Fruit fly (Drosophila melanogaster) whole organism, embryonic: Measurements from ENCODE around the gene MsrA.

Experiments used
- Atf-2 ChIP-seq: fragments of 200-800 bp; sonication (Bioruptor generic); optimal IDR thresholded peaks from 2 replicates; lab custom pipeline; 2016; ENCODE audit warnings: missing biosample characterization, missing genetic modification characterization
- Bgb ChIP-seq: fragments of 200-800 bp; sonication (Bioruptor generic); IDR thresholded peaks from 2 replicates; pipeline ENCODE4 v1.3.6; 2022; ENCODE audit warnings: missing biosample characterization, missing genetic modification characterization; ENCODE audit not compliant: partially characterized antibody
- Bteb2 ChIP-seq: fragments of 200-800 bp; sonication (Bioruptor generic); optimal IDR thresholded peaks from 2 replicates; lab custom pipeline; 2016; ENCODE audit warnings: missing biosample characterization, missing genetic modification characterization
- CG10147 ChIP-seq: fragments of 200-800 bp; sonication (Bioruptor generic); optimal IDR thresholded peaks from 2 replicates; lab custom pipeline; 2019; ENCODE audit warnings: missing biosample characterization, mild to moderate bottlenecking, missing genetic modification characterization, moderate library complexity
- CG10209 ChIP-seq: fragments of 200-800 bp; sonication (Bioruptor generic); optimal IDR thresholded peaks from 3 replicates; lab custom pipeline; 2017; ENCODE audit warnings: missing biosample characterization, mild to moderate bottlenecking, missing genetic modification characterization, missing genetic modification reagents
- CG10267 ChIP-seq: fragments of 200-800 bp; sonication (Bioruptor generic); optimal IDR thresholded peaks from 2 replicates; lab custom pipeline; 2018; ENCODE audit warnings: missing biosample characterization, mild to moderate bottlenecking, missing genetic modification characterization, moderate library complexity
- CG10366 ChIP-seq: fragments of 200-800 bp; sonication (Bioruptor generic); IDR thresholded peaks from 2 replicates; pipeline ENCODE4 v1.3.6; 2022; ENCODE audit warnings: missing biosample characterization, missing genetic modification characterization
- CG10543 ChIP-seq: fragments of 200-800 bp; sonication (Bioruptor generic); optimal IDR thresholded peaks from 3 replicates; lab custom pipeline; 2017; ENCODE audit warnings: missing biosample characterization, mild to moderate bottlenecking, missing genetic modification characterization, moderate library complexity
- CG10654 ChIP-seq: fragments of 200-800 bp; sonication (Bioruptor generic); optimal IDR thresholded peaks from 2 replicates; lab custom pipeline; 2016; ENCODE audit warnings: missing biosample characterization, missing genetic modification characterization
- CG11696 ChIP-seq: fragments of 200-800 bp; sonication (Bioruptor generic); IDR thresholded peaks from 2 replicates; pipeline ENCODE4 v1.3.6; 2022; ENCODE audit warnings: missing biosample characterization, missing genetic modification characterization
- CG13296 ChIP-seq: fragments of 200-800 bp; sonication (Bioruptor generic); optimal IDR thresholded peaks from 3 replicates; lab custom pipeline; 2018; ENCODE audit warnings: missing biosample characterization, mild to moderate bottlenecking, missing genetic modification characterization
- CG15073 ChIP-seq: fragments of 200-800 bp; sonication (Bioruptor generic); optimal IDR thresholded peaks from 2 replicates; lab custom pipeline; 2016; ENCODE audit warnings: missing biosample characterization, missing genetic modification characterization
- CG1529 ChIP-seq: fragments of 200-800 bp; sonication (Bioruptor generic); optimal IDR thresholded peaks from 3 replicates; lab custom pipeline; 2018; ENCODE audit warnings: missing biosample characterization, missing genetic modification characterization
- CG1603 ChIP-seq: fragments of 200-800 bp; sonication (Bioruptor generic); optimal IDR thresholded peaks from 2 replicates; lab custom pipeline; 2019; ENCODE audit warnings: missing biosample characterization, mild to moderate bottlenecking, missing genetic modification characterization, moderate library complexity
- CG18262 ChIP-seq: fragments of 200-800 bp; optimal IDR thresholded peaks from 3 replicates; lab custom pipeline; 2019; ENCODE audit warnings: missing biosample characterization, mild to moderate bottlenecking, missing genetic modification characterization, moderate library complexity
- CG18599 ChIP-seq: fragments of 200-800 bp; sonication (Bioruptor generic); optimal IDR thresholded peaks from 3 replicates; lab custom pipeline; 2017; ENCODE audit warnings: missing biosample characterization, missing genetic modification characterization, mild to moderate bottlenecking, moderate library complexity, missing genetic modification reagents
- CG3407 ChIP-seq: fragments of 200-800 bp; sonication (Bioruptor generic); optimal IDR thresholded peaks from 2 replicates; lab custom pipeline; 2018; ENCODE audit warnings: missing biosample characterization, mild to moderate bottlenecking, missing genetic modification characterization
- CG34422 ChIP-seq: fragments of 200-800 bp; sonication (Bioruptor generic); IDR thresholded peaks from 3 replicates; pipeline ENCODE4 v1.3.6; 2022; ENCODE audit warnings: missing biosample characterization, missing genetic modification characterization
- CG3838 ChIP-seq: fragments of 200-800 bp; sonication (Bioruptor generic); optimal IDR thresholded peaks from 3 replicates; lab custom pipeline; 2016; ENCODE audit warnings: missing biosample characterization, missing genetic modification characterization
- CG43689 ChIP-seq: fragments of 200-800 bp; sonication (Bioruptor generic); IDR thresholded peaks from 2 replicates; pipeline ENCODE4 v1.3.6; 2022; ENCODE audit warnings: missing biosample characterization, missing genetic modification characterization
- CG8944 ChIP-seq: fragments of 200-800 bp; sonication (Bioruptor generic); optimal IDR thresholded peaks from 3 replicates; lab custom pipeline; 2016; ENCODE audit warnings: missing biosample characterization, missing genetic modification characterization
- CG9727 ChIP-seq: fragments of 200-800 bp; sonication (Bioruptor generic); optimal IDR thresholded peaks from 3 replicates; lab custom pipeline; 2017; ENCODE audit warnings: missing biosample characterization, mild to moderate bottlenecking, missing genetic modification characterization
- CkIIα-i1 ChIP-seq: fragments of 200-800 bp; sonication (Bioruptor generic); IDR thresholded peaks from 2 replicates; pipeline ENCODE4 v1.3.6; 2022; ENCODE audit warnings: missing biosample characterization, missing genetic modification characterization
- CrebB ChIP-seq: fragments of 200-800 bp; sonication (Bioruptor generic); optimal IDR thresholded peaks from 3 replicates; lab custom pipeline; 2018; ENCODE audit warnings: missing biosample characterization, mild to moderate bottlenecking, missing genetic modification characterization
- Dfd ChIP-seq, 2 experiments: fragments of >200 bp; optimal IDR thresholded peaks; 2 replicates each; lab custom pipeline; 2017; ENCODE audit warnings: missing biosample characterization in 2 of 2, missing genetic modification characterization in 2 of 2
- HmgZ ChIP-seq: fragments of 200-800 bp; sonication (Bioruptor generic); optimal IDR thresholded peaks from 2 replicates; lab custom pipeline; 2018; ENCODE audit warnings: missing biosample characterization, mild to moderate bottlenecking, missing genetic modification characterization
- MBD-R2 ChIP-seq: fragments of 200-800 bp; sonication (Bioruptor generic); IDR thresholded peaks from 2 replicates; pipeline ENCODE4 v1.3.6; 2022; ENCODE audit warnings: missing biosample characterization, missing genetic modification characterization
- NK7.1 ChIP-seq: fragments of 200-800 bp; sonication (Bioruptor generic); optimal IDR thresholded peaks from 3 replicates; lab custom pipeline; 2016; ENCODE audit warnings: missing biosample characterization, missing genetic modification characterization
- Sox102F ChIP-seq: fragments of 200-800 bp; sonication (Bioruptor generic); optimal IDR thresholded peaks from 2 replicates; lab custom pipeline; 2018; ENCODE audit warnings: missing biosample characterization, mild to moderate bottlenecking, missing genetic modification characterization, moderate library complexity
- Usf ChIP-seq: fragments of 200-800 bp; sonication (Bioruptor generic); optimal IDR thresholded peaks from 2 replicates; lab custom pipeline; 2017; ENCODE audit warnings: missing genotype, missing biosample characterization, missing genetic modification characterization
- Xbp1 ChIP-seq: fragments of 200-800 bp; sonication (Bioruptor generic); optimal IDR thresholded peaks from 3 replicates; lab custom pipeline; 2016; ENCODE audit warnings: missing biosample characterization, mild to moderate bottlenecking, missing genetic modification characterization
- bcd ChIP-seq: fragments of 200-800 bp; sonication (Bioruptor generic); optimal IDR thresholded peaks from 2 replicates; lab custom pipeline; 2017; ENCODE audit warnings: missing biosample characterization, mild to moderate bottlenecking, missing genetic modification characterization
- bsh ChIP-seq, 2 experiments: fragments of 200-800 bp; sonication (Bioruptor generic); optimal IDR thresholded peaks; 2 replicates each; lab custom pipeline; 2017 to 2018; ENCODE audit warnings: mild to moderate bottlenecking in 2 of 2, missing biosample characterization in 2 of 2, missing genetic modification characterization in 2 of 2, moderate library complexity in 1 of 2
- disco-r ChIP-seq: fragments of 200-800 bp; sonication (Bioruptor generic); optimal IDR thresholded peaks from 2 replicates; lab custom pipeline; 2016; ENCODE audit warnings: missing biosample characterization, missing genetic modification characterization
- emc ChIP-seq: fragments of 200-800 bp; sonication (Bioruptor generic); optimal IDR thresholded peaks from 2 replicates; lab custom pipeline; 2016; ENCODE audit warnings: missing biosample characterization, missing genetic modification characterization
- eyg ChIP-seq: fragments of 200-800 bp; sonication (Bioruptor generic); optimal IDR thresholded peaks from 3 replicates; lab custom pipeline; 2016; ENCODE audit warnings: missing biosample characterization, missing genetic modification characterization
- h ChIP-seq: fragments of >200 bp; optimal IDR thresholded peaks from 2 replicates; lab custom pipeline; 2017
- hb ChIP-seq: fragments of 200-800 bp; sonication (Bioruptor generic); IDR thresholded peaks from 3 replicates; pipeline ENCODE4 v1.3.6; 2022; ENCODE audit warnings: missing biosample characterization, missing genetic modification characterization; ENCODE audit not compliant: partially characterized antibody
- knrl ChIP-seq: fragments of 200-800 bp; sonication (Bioruptor generic); IDR thresholded peaks from 3 replicates; pipeline ENCODE4 v1.3.6; 2022; ENCODE audit warnings: missing biosample characterization, missing genetic modification characterization; ENCODE audit not compliant: partially characterized antibody
- lilli ChIP-seq: fragments of 200-800 bp; sonication (Bioruptor generic); optimal IDR thresholded peaks from 3 replicates; lab custom pipeline; 2016; ENCODE audit warnings: missing biosample characterization, missing genetic modification characterization
- lov ChIP-seq, 2 experiments: fragments of 200-800 bp in 1 of 2; fragments of >200 bp in 1 of 2; sonication (Bioruptor generic) in 1 of 2; IDR thresholded peaks in 1 of 2; optimal IDR thresholded peaks in 1 of 2; 2 replicates in 1 of 2; 3 replicates in 1 of 2; pipeline versions ENCODE4 v1.3.6 to Lab custom; 2017 to 2022; ENCODE audit warnings: missing biosample characterization in 1 of 2, missing genetic modification characterization in 1 of 2
- pnt ChIP-seq: fragments of 200-800 bp; sonication (Bioruptor generic); optimal IDR thresholded peaks from 3 replicates; lab custom pipeline; 2016; ENCODE audit warnings: missing biosample characterization, missing genetic modification characterization
- rib ChIP-seq: fragments of 200-800 bp; sonication (Bioruptor generic); IDR thresholded peaks from 2 replicates; pipeline ENCODE4 v1.3.6; 2022; ENCODE audit warnings: missing biosample characterization, missing genetic modification characterization
- sisA ChIP-seq: fragments of 200-800 bp; sonication (Bioruptor generic); IDR thresholded peaks from 2 replicates; pipeline ENCODE4 v1.3.6; 2022; ENCODE audit warnings: missing biosample characterization, missing genetic modification characterization
- so ChIP-seq: fragments of 200-800 bp; sonication (Bioruptor generic); IDR thresholded peaks from 3 replicates; pipeline ENCODE4 v1.3.6; 2022; ENCODE audit warnings: missing biosample characterization, missing genetic modification characterization
- ssp ChIP-seq: fragments of 200-800 bp; sonication (Bioruptor generic); IDR thresholded peaks from 2 replicates; pipeline ENCODE4 v1.3.6; 2022; ENCODE audit warnings: missing biosample characterization, missing genetic modification characterization
- tll ChIP-seq, 2 experiments: fragments of 200-800 bp in 1 of 2; fragments of >200 bp in 1 of 2; sonication (Bioruptor generic) in 1 of 2; optimal IDR thresholded peaks; 2 replicates each; lab custom pipeline; 2017 to 2019; ENCODE audit warnings: missing biosample characterization in 2 of 2, missing genetic modification characterization in 2 of 2, mild to moderate bottlenecking in 1 of 2, moderate library complexity in 1 of 2
- unpg ChIP-seq: fragments of 200-800 bp; sonication (Bioruptor generic); optimal IDR thresholded peaks from 3 replicates; lab custom pipeline; 2018; ENCODE audit warnings: missing biosample characterization, mild to moderate bottlenecking, missing genetic modification characterization, moderate library complexity
- zfh2 ChIP-seq: fragments of 200-800 bp; sonication (Bioruptor generic); optimal IDR thresholded peaks from 2 replicates; lab custom pipeline; 2016; ENCODE audit warnings: missing biosample characterization, missing genetic modification characterization

MsrA gene

DNA sequence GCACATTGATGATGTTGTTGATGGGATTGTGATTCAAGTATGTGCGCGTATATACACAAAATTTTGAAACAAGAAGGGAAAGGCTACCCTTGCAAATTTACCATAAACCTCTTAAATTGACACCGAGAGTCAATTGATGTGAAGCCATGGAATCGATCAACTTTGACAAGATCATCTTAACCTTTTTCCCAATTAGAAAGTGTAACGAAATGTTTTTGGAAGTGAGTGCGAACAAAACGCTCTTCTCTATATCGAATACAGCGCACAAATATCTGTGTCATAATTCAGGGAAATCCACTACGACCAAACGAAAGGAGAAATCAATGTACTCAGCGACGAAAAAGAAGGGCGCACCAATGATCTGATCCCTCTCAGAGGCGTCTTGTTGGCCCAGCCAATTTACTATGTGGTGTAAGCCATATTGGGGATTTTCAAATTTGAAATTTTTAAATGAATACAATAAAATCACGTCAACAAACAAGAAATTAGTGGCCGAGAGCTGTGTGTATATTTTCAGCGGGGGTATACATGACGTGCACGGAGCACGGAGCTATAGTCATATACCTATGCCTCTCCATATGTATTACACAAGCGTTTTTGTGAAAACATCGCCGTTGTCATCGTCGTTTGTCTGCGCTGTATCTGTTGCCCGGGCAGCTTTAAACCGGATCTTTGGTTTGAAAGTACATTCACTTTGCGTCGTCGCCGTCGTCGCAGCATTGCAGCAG is 22.7 kb downstream of the MsrA start (continued):
- no peak for TF ChIP-seq CG10267
- TF ChIP-seq CG10654 = no peak
- peak; percentile 16; the same call in 1 of the 2 replicates for TF ChIP-seq sisA (GFP tag; lab: Robert Waterston, UW)
- peak; percentile 29 for TF ChIP-seq lilli (GFP tag; lab: Kevin White, UChicago)
- no peak for TF ChIP-seq emc (GFP tag; lab: Kevin White, UChicago)
- TF ChIP-seq lov (optimal IDR thresholded peaks at IDR 0.05; lab: Kevin White, UChicago) = no peak
- TF ChIP-seq lov (GFP tag; IDR thresholded peaks at IDR 0.05; lab: Robert Waterston, UW) = no peak
- peak; percentile 12 for TF ChIP-seq pnt (GFP tag; lab: Kevin White, UChicago)
- no peak for TF ChIP-seq CG10147
- TF ChIP-seq so (GFP tag; lab: Robert Waterston, UW) = peak; percentile 71; the same call in 2 of the 3 replicates
- no peak for TF ChIP-seq Bteb2
- no peak for TF ChIP-seq rib
- no peak for TF ChIP-seq CkIIα-i1 (GFP tag; lab: Robert Waterston, UW)
- TF ChIP-seq Bgb (GFP tag; lab: Robert Waterston, UW) = no peak
- TF ChIP-seq zfh2 = peak; percentile 50
- no peak for TF ChIP-seq knrl (GFP tag; lab: Robert Waterston, UW)
- peak; percentile 58 for TF ChIP-seq Sox102F (GFP tag; lab: Kevin White, UChicago)
- no peak for TF ChIP-seq ssp (GFP tag; lab: Robert Waterston, UW)
- no peak for TF ChIP-seq Atf-2 (GFP tag; lab: Kevin White, UChicago)
- no peak for TF ChIP-seq CG10543 (GFP tag; lab: Kevin White, UChicago)
- peak; percentile 28 for TF ChIP-seq bcd (GFP tag; lab: Kevin White, UChicago)
- TF ChIP-seq CG3838 (GFP tag; lab: Kevin White, UChicago) = no peak
- no peak for TF ChIP-seq CG15073 (GFP tag; lab: Kevin White, UChicago)
- no peak for TF ChIP-seq CrebB (tag; lab: Kevin White, UChicago)
- peak; percentile 41 for TF ChIP-seq unpg (GFP tag; lab: Kevin White, UChicago)
- peak; percentile 3 for TF ChIP-seq CG1529 (GFP tag; lab: Kevin White, UChicago)
- TF ChIP-seq bsh (GFP tag; optimal IDR thresholded peaks at IDR 0.05; lab: Kevin White, UChicago) = peak; percentile 40 to 59
- TF ChIP-seq CG9727 = no peak
- peak; percentile 11 for TF ChIP-seq CG3407 (GFP tag; lab: Kevin White, UChicago)
- no peak for TF ChIP-seq hb (GFP tag; lab: Robert Waterston, UW)
- TF ChIP-seq Xbp1 = peak; percentile 42
- TF ChIP-seq CG8944 = peak; percentile 40
- no peak for TF ChIP-seq Dfd (GFP tag; optimal IDR thresholded peaks at IDR 0.05; lab: Kevin White, UChicago)
- TF ChIP-seq CG1603 (tag; lab: Kevin White, UChicago) = peak; percentile 36
- peak; percentile 30 for TF ChIP-seq CG18262 (tag; lab: Kevin White, UChicago)
- peak; percentile 5 for TF ChIP-seq HmgZ
- peak; percentile 28; the same call in 1 of the 2 replicates for TF ChIP-seq CG11696
- TF ChIP-seq CG13296 (GFP tag; lab: Kevin White, UChicago) = no peak
- peak; percentile 9 for TF ChIP-seq disco-r
- no peak for TF ChIP-seq eyg (GFP tag; lab: Kevin White, UChicago)
- no peak for TF ChIP-seq NK7.1 (GFP tag; lab: Kevin White, UChicago)
- TF ChIP-seq CG10366 (GFP tag; lab: Robert Waterston, UW) = no peak
- no peak for TF ChIP-seq tll (GFP tag; optimal IDR thresholded peaks at IDR 0.05; lab: Kevin White, UChicago)
- peak; percentile 35 for TF ChIP-seq CG18599 (GFP tag; lab: Kevin White, UChicago)
- TF ChIP-seq MBD-R2 (GFP tag; lab: Robert Waterston, UW) = no peak; the same call in 1 of the 2 replicates
- 0 out of 3 replicates have a peak, but pooled peaks have one; percentile 24 for TF ChIP-seq CG34422 (GFP tag; lab: Robert Waterston, UW)
- no peak for TF ChIP-seq Usf
- no peak for TF ChIP-seq h (lab: Kevin White, UChicago)
- TF ChIP-seq CG43689 (GFP tag; lab: Robert Waterston, UW) = no peak
- TF ChIP-seq CG10209 = peak; percentile 20
